Fruit fly (Drosophila melanogaster): ENCODE results near the gene CG34166.

dm6 chr2L:14762465-14762864 lies 19.5 kb downstream of the CG34166 start, which contains the start of gene CSN1a:
- TF ChIP-seq Abd-B (GFP tag; optimal IDR thresholded peaks at IDR 0.05) (no peak), usp (GFP tag; optimal IDR thresholded peaks at IDR 0.05) (no peak), ey (GFP tag; optimal IDR thresholded peaks at IDR 0.05) (no peak), Hr83 (GFP tag; optimal IDR thresholded peaks at IDR 0.05; ENCODE audit: poor library complexity, severe bottlenecking) (no peak), OdsH (GFP tag; optimal IDR thresholded peaks at IDR 0.05) (no peak), br (GFP tag; optimal IDR thresholded peaks at IDR 0.05) (no peak), Hr78 (GFP tag; optimal IDR thresholded peaks at IDR 0.05) (no peak), CG32264 (GFP tag; optimal IDR thresholded peaks at IDR 0.05) (no peak), pan (optimal IDR thresholded peaks at IDR 0.05) (no peak), tai (GFP tag; optimal IDR thresholded peaks at IDR 0.05) (no peak), psq (GFP tag; optimal IDR thresholded peaks at IDR 0.05) (no peak), rgr (GFP tag; optimal IDR thresholded peaks at IDR 0.05) (no peak), sv (GFP tag; optimal IDR thresholded peaks at IDR 0.05) (no peak), dsf (GFP tag; optimal IDR thresholded peaks at IDR 0.05; ENCODE audit: borderline replicate concordance) (no peak)
